Worm (Caenorhabditis elegans) whole organism, L4 larva: ENCODE measurements around the gene C50E3.11.

Experiments used
- ceh-20 ChIP-seq: fragments of 200-800 bp; sonication (Bioruptor generic); IDR thresholded peaks from 2 replicates; pipeline ENCODE4 v1.3.6; 2022; ENCODE audit warnings: missing genetic modification reagents, missing genetic modification characterization, missing compliant biosample characterization
- nhr-237 ChIP-seq: sonication (generic microtip); optimal IDR thresholded peaks from 2 replicates; lab custom pipeline; 2017; ENCODE audit warnings: missing biosample characterization, missing genetic modification characterization
- spr-1 ChIP-seq: sonication (generic microtip); optimal IDR thresholded peaks from 2 replicates; lab custom pipeline; 2016; ENCODE audit warnings: mild to moderate bottlenecking, missing genetic modification characterization, missing compliant biosample characterization

DNA sequence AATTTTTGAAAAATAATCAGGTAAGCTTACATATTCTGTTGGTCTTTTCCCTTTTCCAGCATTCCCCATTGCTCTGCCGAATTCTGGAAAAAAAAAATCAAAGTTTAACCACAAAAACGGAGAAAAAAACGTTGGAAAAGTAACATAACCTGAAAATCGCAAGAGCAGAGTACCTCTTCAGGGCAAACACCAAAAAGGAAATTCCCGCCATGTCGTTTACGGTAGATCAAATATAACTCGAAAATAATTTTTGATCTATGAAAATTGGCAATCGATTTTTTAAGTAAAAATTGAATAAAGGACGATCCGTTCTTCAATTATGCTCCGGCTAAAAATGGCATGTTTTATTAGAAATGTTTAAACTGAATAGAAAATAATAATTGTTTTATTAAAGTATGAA is at the start of gene C50E3.11:
- TF ChIP-seq spr-1 (tag; lab: Kevin White, UChicago) (no peak), nhr-237 (tag; lab: Kevin White, UChicago) (no peak), ceh-20 (no peak)
